Fruit fly (Drosophila melanogaster) whole organism, wandering third instar larva: ENCODE results near the gene Imp.
A peak's percentile ranks its signal among the peaks of the same experiment; 100 is the strongest.

Source experiments
- Abd-B ChIP-seq: fragments of >200 bp; optimal IDR thresholded peaks from 2 replicates; lab custom pipeline; 2017; ENCODE audit warnings: missing biosample characterization, missing genetic modification characterization
- CG32264 ChIP-seq: fragments of 200-800 bp; sonication (Bioruptor generic); optimal IDR thresholded peaks from 2 replicates; lab custom pipeline; 2016; ENCODE audit warnings: missing biosample characterization, missing genetic modification characterization
- CG9705 ChIP-seq: fragments of 200-800 bp; sonication (Bioruptor generic); optimal IDR thresholded peaks from 2 replicates; lab custom pipeline; 2018; ENCODE audit warnings: missing biosample characterization, mild to moderate bottlenecking, missing genetic modification characterization
- Dfd ChIP-seq: fragments of >200 bp; optimal IDR thresholded peaks from 2 replicates; lab custom pipeline; 2017; ENCODE audit warnings: missing biosample characterization, missing genetic modification characterization
- Dif ChIP-seq: fragments of 200-275, 200-300 bp; sonication (Bioruptor generic); optimal IDR thresholded peaks from 2 replicates; lab custom pipeline; 2018; ENCODE audit warnings: missing biosample characterization, missing genetic modification characterization; ENCODE audit not compliant: partially characterized antibody
- GATAd ChIP-seq: sonication (Bioruptor generic); optimal IDR thresholded peaks from 2 replicates; lab custom pipeline; 2016; ENCODE audit warnings: missing biosample characterization, missing genetic modification characterization
- HLH106 ChIP-seq: fragments of 200-800 bp; optimal IDR thresholded peaks from 3 replicates; lab custom pipeline; 2019; ENCODE audit warnings: missing biosample characterization, mild to moderate bottlenecking, missing genetic modification characterization, moderate library complexity
- Hnf4 ChIP-seq: fragments of 200-800 bp; sonication (Bioruptor generic); optimal IDR thresholded peaks from 2 replicates; lab custom pipeline; 2016; ENCODE audit warnings: missing biosample characterization, mild to moderate bottlenecking, missing genetic modification characterization
- Hr78 ChIP-seq: fragments of >200 bp; optimal IDR thresholded peaks from 2 replicates; lab custom pipeline; 2017; ENCODE audit warnings: missing biosample characterization, missing genetic modification characterization
- Hr83 ChIP-seq: fragments of 200-300 bp; sonication (Bioruptor generic); optimal IDR thresholded peaks from 2 replicates; lab custom pipeline; 2016; ENCODE audit warnings: missing biosample characterization, mild to moderate bottlenecking, missing genetic modification characterization, moderate library complexity; ENCODE audit not compliant: poor library complexity, severe bottlenecking
- Jra ChIP-seq: sonication (Bioruptor generic); optimal IDR thresholded peaks from 2 replicates; lab custom pipeline; 2016; ENCODE audit warnings: missing biosample characterization, missing genetic modification characterization
- Mio ChIP-seq: sonication (Bioruptor generic); optimal IDR thresholded peaks from 2 replicates; lab custom pipeline; 2016; ENCODE audit warnings: missing biosample characterization, missing genetic modification characterization
- Myc ChIP-seq: fragments of >200 bp; optimal IDR thresholded peaks from 2 replicates; lab custom pipeline; 2017
- OdsH ChIP-seq: fragments of 200-800 bp; sonication (Bioruptor generic); optimal IDR thresholded peaks from 2 replicates; lab custom pipeline; 2016; ENCODE audit warnings: missing biosample characterization, mild to moderate bottlenecking, missing genetic modification characterization
- Rel ChIP-seq, 2 experiments: fragments of 200-800 bp; sonication (Bioruptor generic) in 1 of 2; optimal IDR thresholded peaks; 2 replicates in 1 of 2; 3 replicates in 1 of 2; lab custom pipeline; 2016 to 2019; ENCODE audit warnings: mild to moderate bottlenecking in 2 of 2, missing biosample characterization in 2 of 2, missing genetic modification characterization in 2 of 2, moderate library complexity in 1 of 2
- Sp1 ChIP-seq: fragments of 200-800 bp; sonication (Bioruptor generic); optimal IDR thresholded peaks from 3 replicates; lab custom pipeline; 2019; ENCODE audit warnings: missing biosample characterization, mild to moderate bottlenecking, missing genetic modification characterization, moderate library complexity
- Vsx2 ChIP-seq: fragments of 200-300, 225-300 bp; sonication (Bioruptor generic); optimal IDR thresholded peaks from 2 replicates; lab custom pipeline; 2018; ENCODE audit warnings: missing biosample characterization, missing genetic modification characterization; ENCODE audit not compliant: partially characterized antibody
- br ChIP-seq: fragments of 200-800 bp; sonication (Bioruptor generic); optimal IDR thresholded peaks from 2 replicates; lab custom pipeline; 2016; ENCODE audit warnings: missing biosample characterization, missing genetic modification characterization
- brk ChIP-seq: fragments of 200-800 bp; sonication (Bioruptor generic); optimal IDR thresholded peaks from 2 replicates; lab custom pipeline; 2016; ENCODE audit warnings: missing biosample characterization, mild to moderate bottlenecking, missing genetic modification characterization
- dl ChIP-seq, 2 experiments: fragments of 175-275, 200-275 bp in 1 of 2; fragments of 200-275 bp in 1 of 2; sonication (Bioruptor generic); optimal IDR thresholded peaks; lab custom pipeline; 2018; ENCODE audit warnings: mild to moderate bottlenecking in 2 of 2, missing biosample characterization in 2 of 2, missing genetic modification characterization in 2 of 2, moderate library complexity in 2 of 2; ENCODE audit not compliant: partially characterized antibody in 2 of 2, insufficient read depth in 1 of 2
- dmrt93B ChIP-seq: fragments of 200-800 bp; sonication (Bioruptor generic); optimal IDR thresholded peaks from 2 replicates; lab custom pipeline; 2018; ENCODE audit warnings: missing biosample characterization, mild to moderate bottlenecking, missing genetic modification characterization
- dsf ChIP-seq: sonication (Bioruptor generic); optimal IDR thresholded peaks from 2 replicates; lab custom pipeline; 2016; ENCODE audit warnings: missing biosample characterization, missing genetic modification characterization, borderline replicate concordance
- ey ChIP-seq: fragments of 200-800 bp; sonication (Bioruptor generic); optimal IDR thresholded peaks from 2 replicates; lab custom pipeline; 2016; ENCODE audit warnings: missing biosample characterization, missing genetic modification characterization
- foxo ChIP-seq, 2 experiments: fragments of 200-800 bp; sonication (Bioruptor generic); optimal IDR thresholded peaks; 2 replicates in 1 of 2; 3 replicates in 1 of 2; lab custom pipeline; 2016 to 2017; ENCODE audit warnings: missing biosample characterization in 2 of 2, missing genetic modification characterization in 2 of 2
- fru ChIP-seq: fragments of 200-800 bp; sonication (Bioruptor generic); optimal IDR thresholded peaks from 3 replicates; lab custom pipeline; 2016; ENCODE audit warnings: missing biosample characterization, mild to moderate bottlenecking, missing genetic modification characterization
- h ChIP-seq: fragments of 200-800 bp; sonication (Bioruptor generic); optimal IDR thresholded peaks from 3 replicates; lab custom pipeline; 2016; ENCODE audit warnings: missing biosample characterization, mild to moderate bottlenecking, missing genetic modification characterization
- lola ChIP-seq: fragments of >200 bp; optimal IDR thresholded peaks from 2 replicates; lab custom pipeline; 2017; ENCODE audit warnings: missing biosample characterization, missing genetic modification characterization
- pan ChIP-seq: fragments of >200 bp; optimal IDR thresholded peaks from 2 replicates; lab custom pipeline; 2017
- psq ChIP-seq: fragments of 200-800 bp; sonication (Bioruptor generic); optimal IDR thresholded peaks from 3 replicates; lab custom pipeline; 2017; ENCODE audit warnings: missing biosample characterization, mild to moderate bottlenecking, missing genetic modification characterization, moderate library complexity
- rgr ChIP-seq: fragments of 200-800 bp; sonication (Bioruptor generic); optimal IDR thresholded peaks from 3 replicates; lab custom pipeline; 2016; ENCODE audit warnings: missing biosample characterization, mild to moderate bottlenecking, missing genetic modification characterization
- sage ChIP-seq: fragments of 200-800 bp; sonication (Bioruptor generic); optimal IDR thresholded peaks from 2 replicates; lab custom pipeline; 2016; ENCODE audit warnings: missing biosample characterization, mild to moderate bottlenecking, missing genetic modification characterization
- sv ChIP-seq: fragments of 200-800 bp; sonication (Bioruptor generic); optimal IDR thresholded peaks from 3 replicates; lab custom pipeline; 2016; ENCODE audit warnings: missing biosample characterization, missing genetic modification characterization
- usp ChIP-seq: fragments of >200 bp; optimal IDR thresholded peaks from 2 replicates; lab custom pipeline; 2017; ENCODE audit warnings: missing biosample characterization, missing genetic modification characterization
- woc ChIP-seq: sonication (Bioruptor generic); optimal IDR thresholded peaks from 2 replicates; lab custom pipeline; 2016; ENCODE audit warnings: missing biosample characterization, mild to moderate bottlenecking, missing genetic modification characterization

Gene Imp

dm6 chrX:10857376-10857775 lies 33.3 kb upstream of the Imp start, which contains the start of the genes sofe and CG2186:
Gene sofe (minus strand): TSS chrX:10857413.
Gene CG2186 (plus strand): TSS chrX:10857655.
- peak; percentile 42 for TF ChIP-seq woc (GFP tag; lab: Kevin White, UChicago)
- TF ChIP-seq dmrt93B (GFP tag; lab: Kevin White, UChicago): no peak
- peak; percentile 39 for TF ChIP-seq psq (GFP tag; lab: Kevin White, UChicago)
- peak; percentile 7 for TF ChIP-seq OdsH
- TF ChIP-seq rgr (GFP tag; lab: Kevin White, UChicago): peak; percentile 69
- TF ChIP-seq CG32264: no peak
- TF ChIP-seq h: peak; percentile 62
- TF ChIP-seq Myc (lab: Kevin White, UChicago): peak; percentile 16
- TF ChIP-seq HLH106 (tag; lab: Kevin White, UChicago): peak; percentile 58
- TF ChIP-seq sv (GFP tag; lab: Kevin White, UChicago): peak; percentile 42
- no peak for TF ChIP-seq Dif (GFP tag; lab: Kevin White, UChicago)
- TF ChIP-seq foxo (GFP tag; optimal IDR thresholded peaks at IDR 0.05; lab: Kevin White, UChicago): peak in 1 of 2 experiments; percentile 72
- TF ChIP-seq Vsx2 (GFP tag; lab: Kevin White, UChicago): no peak
- no peak for TF ChIP-seq Jra (GFP tag; lab: Kevin White, UChicago)
- peak; percentile 25 for TF ChIP-seq br (GFP tag; lab: Kevin White, UChicago)
- TF ChIP-seq Dfd (GFP tag; lab: Kevin White, UChicago): no peak
- no peak for TF ChIP-seq Abd-B (GFP tag; lab: Kevin White, UChicago)
- no peak for TF ChIP-seq lola (GFP tag; lab: Kevin White, UChicago)
- TF ChIP-seq dsf: no peak
- TF ChIP-seq CG9705: peak; percentile 57
- TF ChIP-seq GATAd (GFP tag; lab: Kevin White, UChicago): peak; percentile 9
- TF ChIP-seq sage (GFP tag; lab: Kevin White, UChicago): no peak
- TF ChIP-seq fru (GFP tag; lab: Kevin White, UChicago): peak; percentile 55
- TF ChIP-seq Rel (GFP tag; optimal IDR thresholded peaks at IDR 0.05; lab: Kevin White, UChicago): no peak
- peak; percentile 73 for TF ChIP-seq Rel (tag; optimal IDR thresholded peaks at IDR 0.05; lab: Kevin White, UChicago)
- TF ChIP-seq ey (GFP tag; lab: Kevin White, UChicago): peak; percentile 63
- peak; percentile 30 for TF ChIP-seq Hr83 (GFP tag; lab: Kevin White, UChicago)
- peak; percentile 41 for TF ChIP-seq Sp1
- TF ChIP-seq Hnf4 (GFP tag; lab: Kevin White, UChicago): no peak
- no peak for TF ChIP-seq brk

- TF ChIP-seq sv (GFP tag; lab: Kevin White, UChicago) (no peak), pan (lab: Kevin White, UChicago) (no peak), CG9705 (no peak)
Measured at dm6 chrX:10854686-10855085, 30.6 kb upstream of the Imp start, which contains the start of gene feo. Gene feo (minus strand): TSS chrX:10854869.

- TF ChIP-seq rgr (GFP tag; lab: Kevin White, UChicago) (peak; percentile 11), Hnf4 (GFP tag; lab: Kevin White, UChicago) (no peak), Hr78 (no peak), lola (GFP tag; lab: Kevin White, UChicago) (no peak), br (GFP tag; lab: Kevin White, UChicago) (no peak), Sp1 (no peak)
- TF ChIP-seq, all 38 proteins: peak for 1
Measured at dm6 chrX:10848565-10848964, 24.5 kb upstream of the Imp start, which contains the start of gene CG2202. Gene CG2202 (plus strand): TSS chrX:10848757.

DNA sequence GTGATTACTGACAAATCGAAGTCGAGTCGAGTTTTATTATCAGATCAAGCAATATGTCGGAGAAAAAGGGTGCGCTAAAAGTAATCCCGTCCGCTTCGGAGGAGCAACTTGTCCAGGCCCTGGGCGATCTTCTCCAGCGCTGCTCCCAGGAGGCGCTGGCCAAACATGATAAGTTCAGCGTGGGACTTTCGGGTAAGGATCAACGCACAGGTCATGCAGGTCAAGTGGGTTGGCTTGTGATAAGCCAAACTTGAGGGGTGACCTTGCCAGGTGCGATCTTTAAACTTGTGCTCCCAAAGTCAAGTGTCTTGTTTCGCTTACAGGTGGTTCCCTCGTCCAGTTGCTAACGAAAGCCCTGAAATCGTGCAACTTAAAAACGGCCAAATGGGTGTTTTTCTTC lies 23.4 kb upstream of the Imp start:
- TF ChIP-seq Mio (GFP tag; lab: Kevin White, UChicago): no peak
- TF ChIP-seq dmrt93B (GFP tag; lab: Kevin White, UChicago): no peak
- no peak for TF ChIP-seq Hnf4 (GFP tag; lab: Kevin White, UChicago)
- TF ChIP-seq br (GFP tag; lab: Kevin White, UChicago): no peak
- TF ChIP-seq woc (GFP tag; lab: Kevin White, UChicago): no peak
- TF ChIP-seq rgr (GFP tag; lab: Kevin White, UChicago): no peak
- no peak for TF ChIP-seq sage (GFP tag; lab: Kevin White, UChicago)
- no peak for TF ChIP-seq ey (GFP tag; lab: Kevin White, UChicago)
- TF ChIP-seq lola (GFP tag; lab: Kevin White, UChicago): no peak
- no peak for TF ChIP-seq dl (GFP tag; optimal IDR thresholded peaks at IDR 0.05; lab: Kevin White, UChicago; ENCODE audit: insufficient read depth in 1 of 2, partially characterized antibody in 2 of 2)
- no peak for TF ChIP-seq Hr83 (GFP tag; lab: Kevin White, UChicago)
- TF ChIP-seq sv (GFP tag; lab: Kevin White, UChicago): no peak
- no peak for TF ChIP-seq usp (GFP tag; lab: Kevin White, UChicago)
